Worm (Caenorhabditis elegans): ENCODE results near the gene C18G1.9.
"Not testable (repeated sequence)": the region's sequence is repeated elsewhere in the genome, so short reads cannot be mapped to it uniquely, and the experiment has no call there.

C18G1.9 gene

ce11 chrV:4788823-4789222, 19.3 kb upstream of the C18G1.9 start, which contains the start of gene R02F11.10:
TSS of gene R02F11.10 (plus strand) at chrV:4789123.
- TF ChIP-seq med-1 (GFP tag; optimal IDR thresholded peaks at IDR 0.05; ENCODE audit: insufficient read depth) (no peak), ztf-29 (GFP tag; IDR thresholded peaks at IDR 0.05) (no peak), cog-1 (tag; optimal IDR thresholded peaks at IDR 0.05) (no peak), ztf-23 (GFP tag; IDR thresholded peaks at IDR 0.05) (no peak), flt-1 (GFP tag; IDR thresholded peaks at IDR 0.05) (no peak)

- TF ChIP-seq med-1 (GFP tag; optimal IDR thresholded peaks at IDR 0.05; ENCODE audit: insufficient read depth) (no peak), tab-1 (GFP tag; IDR thresholded peaks at IDR 0.05) (no peak), cog-1 (tag; optimal IDR thresholded peaks at IDR 0.05) (no peak), ref-1 (GFP tag; conservative IDR thresholded peaks at IDR 0.05) (no peak), ztf-29 (GFP tag; IDR thresholded peaks at IDR 0.05) (no peak), T22C8.4 (GFP tag; IDR thresholded peaks at IDR 0.05) (no peak), klf-2 (GFP tag; conservative IDR thresholded peaks at IDR 0.05) (no peak), ztf-23 (GFP tag; IDR thresholded peaks at IDR 0.05) (no peak), flt-1 (GFP tag; IDR thresholded peaks at IDR 0.05) (no peak)
These were observed 18.3 kb upstream of the C18G1.9 start for ce11 chrV:4787836-4788235.

ce11 chrV:4787166-4787565, 17.6 kb upstream of the C18G1.9 start, which contains the start of gene R02F11.9:
TSS of gene R02F11.9 (plus strand) at chrV:4787466.
- no peak for TF ChIP-seq T22C8.4 (GFP tag; IDR thresholded peaks at IDR 0.05)
- TF ChIP-seq flt-1 (GFP tag; IDR thresholded peaks at IDR 0.05), result no peak
- TF ChIP-seq klf-2 (GFP tag; conservative IDR thresholded peaks at IDR 0.05), result no peak
- TF ChIP-seq cog-1 (tag; optimal IDR thresholded peaks at IDR 0.05), result no peak
- no peak for TF ChIP-seq tab-1 (GFP tag; IDR thresholded peaks at IDR 0.05)
- TF ChIP-seq med-1 (GFP tag; optimal IDR thresholded peaks at IDR 0.05; ENCODE audit: insufficient read depth), result no peak
- no peak for TF ChIP-seq ztf-29 (GFP tag; IDR thresholded peaks at IDR 0.05)
- TF ChIP-seq ztf-23 (GFP tag; IDR thresholded peaks at IDR 0.05), result no peak
- TF ChIP-seq ref-1 (GFP tag; conservative IDR thresholded peaks at IDR 0.05), result no peak

ce11 chrV:4785333-4785852, 15.9 kb upstream of the C18G1.9 start, which contains the start of the genes Y60C6A.2 and Y60C6A.3:
TSS of gene Y60C6A.2 (minus strand) at chrV:4785433.
TSS of gene Y60C6A.3 (plus strand) at chrV:4785802.
- no peak for TF ChIP-seq klf-2 (GFP tag; conservative IDR thresholded peaks at IDR 0.05)

- no peak for TF ChIP-seq flt-1 (GFP tag; IDR thresholded peaks at IDR 0.05)
These were observed 13.8 kb upstream of the C18G1.9 start, which contains the start of gene Y60C6A.1 for ce11 chrV:4783313-4783712. TSS of gene Y60C6A.1 (plus strand) at chrV:4783613.

- TF ChIP-seq ref-1 (GFP tag; conservative IDR thresholded peaks at IDR 0.05) (no peak), tab-1 (GFP tag; IDR thresholded peaks at IDR 0.05) (no peak), T22C8.4 (GFP tag; IDR thresholded peaks at IDR 0.05) (no peak), klf-2 (GFP tag; conservative IDR thresholded peaks at IDR 0.05) (no peak), cog-1 (tag; optimal IDR thresholded peaks at IDR 0.05) (no peak), ztf-29 (GFP tag; IDR thresholded peaks at IDR 0.05) (no peak), ztf-23 (GFP tag; IDR thresholded peaks at IDR 0.05) (no peak), flt-1 (GFP tag; IDR thresholded peaks at IDR 0.05) (no peak), med-1 (GFP tag; optimal IDR thresholded peaks at IDR 0.05; ENCODE audit: insufficient read depth) (no peak)
These were observed 8.0 kb upstream of the C18G1.9 start, which contains the start of gene C18G1.1 for ce11 chrV:4777388-4777986. TSS of gene C18G1.1 (plus strand) at chrV:4777960.

ce11 chrV:4775140-4775539, 5.6 kb upstream of the C18G1.9 start:
- TF ChIP-seq med-1 (GFP tag; optimal IDR thresholded peaks at IDR 0.05; ENCODE audit: insufficient read depth) (no peak), tab-1 (GFP tag; IDR thresholded peaks at IDR 0.05) (no peak), cog-1 (tag; optimal IDR thresholded peaks at IDR 0.05) (no peak), T22C8.4 (GFP tag; IDR thresholded peaks at IDR 0.05) (no peak), ref-1 (GFP tag; conservative IDR thresholded peaks at IDR 0.05) (no peak), ztf-29 (GFP tag; IDR thresholded peaks at IDR 0.05) (no peak), flt-1 (GFP tag; IDR thresholded peaks at IDR 0.05) (no peak), ztf-23 (GFP tag; IDR thresholded peaks at IDR 0.05) (no peak), klf-2 (GFP tag; conservative IDR thresholded peaks at IDR 0.05) (no peak)

ce11 chrV:4770408-4770947, 945 bp upstream of the C18G1.9 start, which contains the start of gene elt-7:
TSS of gene elt-7 (plus strand) at chrV:4770670.
- TF ChIP-seq med-1 (GFP tag; optimal IDR thresholded peaks at IDR 0.05; ENCODE audit: insufficient read depth) (no peak), T22C8.4 (GFP tag; IDR thresholded peaks at IDR 0.05) (no peak), ztf-29 (GFP tag; IDR thresholded peaks at IDR 0.05) (no peak), cog-1 (tag; optimal IDR thresholded peaks at IDR 0.05) (no peak), ref-1 (GFP tag; conservative IDR thresholded peaks at IDR 0.05) (no peak), flt-1 (GFP tag; IDR thresholded peaks at IDR 0.05) (no peak), ztf-23 (GFP tag; IDR thresholded peaks at IDR 0.05) (no peak), tab-1 (GFP tag; IDR thresholded peaks at IDR 0.05) (no peak), klf-2 (GFP tag; conservative IDR thresholded peaks at IDR 0.05) (no peak)

ce11 chrV:4766501-4766900, 3.0 kb downstream of the C18G1.9 start, which contains the start of gene C18G1.8:
TSS of gene C18G1.8 (minus strand) at chrV:4766601.
- no peak for TF ChIP-seq tab-1 (GFP tag; IDR thresholded peaks at IDR 0.05)
- TF ChIP-seq ref-1 (GFP tag; conservative IDR thresholded peaks at IDR 0.05), result no peak
- no peak for TF ChIP-seq flt-1 (GFP tag; IDR thresholded peaks at IDR 0.05)
- TF ChIP-seq klf-2 (GFP tag; conservative IDR thresholded peaks at IDR 0.05), result no peak
- TF ChIP-seq ztf-23 (GFP tag; IDR thresholded peaks at IDR 0.05), result no peak
- no peak for TF ChIP-seq cog-1 (tag; optimal IDR thresholded peaks at IDR 0.05)
- TF ChIP-seq T22C8.4 (GFP tag; IDR thresholded peaks at IDR 0.05), result no peak

ce11 chrV:4760674-4761073, 8.9 kb downstream of the C18G1.9 start, which contains the start of gene bgnt-1.4:
TSS of gene bgnt-1.4 (plus strand) at chrV:4760974.
- not testable (repeated sequence) for TF ChIP-seq ztf-23 (GFP tag; IDR thresholded peaks at IDR 0.05); flt-1 (GFP tag; IDR thresholded peaks at IDR 0.05); cog-1 (tag; optimal IDR thresholded peaks at IDR 0.05)
